Worm (Caenorhabditis elegans): ENCODE measurements around the gene F11D11.4.

F11D11.4 gene

ce11 chrV:18729324-18729924 lies 31.8 kb upstream of the F11D11.4 start, which contains the start of gene asp-19:
Gene asp-19 (minus strand): TSS chrV:18729374.
- TF ChIP-seq fkh-6 (tag; optimal IDR thresholded peaks at IDR 0.05) (no peak), madf-2 (tag; optimal IDR thresholded peaks at IDR 0.05) (no peak), syd-9 (tag; optimal IDR thresholded peaks at IDR 0.05) (no peak), unc-3 (GFP tag; conservative IDR thresholded peaks at IDR 0.05) (no peak), unc-3 (tag; optimal IDR thresholded peaks at IDR 0.05) (no peak), pag-3 (tag; optimal IDR thresholded peaks at IDR 0.05; ENCODE audit: borderline replicate concordance) (no peak), ceh-48 (tag; optimal IDR thresholded peaks at IDR 0.05) (no peak), sox-2 (GFP tag; IDR thresholded peaks at IDR 0.05) (no peak), elt-2 (tag; optimal IDR thresholded peaks at IDR 0.05) (no peak), pha-4 (tag; optimal IDR thresholded peaks at IDR 0.05) (no peak), Y22D7AL.16 (tag; optimal IDR thresholded peaks at IDR 0.05) (no peak), pqm-1 (tag; optimal IDR thresholded peaks at IDR 0.05) (no peak), hlh-30 (tag; optimal IDR thresholded peaks at IDR 0.05; ENCODE audit: insufficient read depth) (no peak), mec-3 (tag; optimal IDR thresholded peaks at IDR 0.05; ENCODE audit: borderline replicate concordance) (no peak), ceh-6 (GFP tag; optimal IDR thresholded peaks at IDR 0.05) (no peak), ceh-14 (tag; optimal IDR thresholded peaks at IDR 0.05) (no peak), fax-1 (tag; optimal IDR thresholded peaks at IDR 0.05) (no peak)

- TF ChIP-seq ttx-3 (tag; optimal IDR thresholded peaks at IDR 0.05) = no peak
- no peak for TF ChIP-seq dmd-4 (tag; optimal IDR thresholded peaks at IDR 0.05; ENCODE audit: borderline replicate concordance)
- TF ChIP-seq pha-2 (tag; optimal IDR thresholded peaks at IDR 0.05) = no peak
- TF ChIP-seq lim-6 (tag; optimal IDR thresholded peaks at IDR 0.05) = no peak
These were observed 29.6 kb upstream of the F11D11.4 start, which contains the start of the genes asp-18 and scl-19 for ce11 chrV:18731579-18732041. Gene asp-18 (minus strand): TSS chrV:18731679. Gene scl-19 (plus strand): TSS chrV:18731991.

ce11 chrV:18733942-18734341 lies 27.2 kb upstream of the F11D11.4 start:
- TF ChIP-seq mec-3 (tag; optimal IDR thresholded peaks at IDR 0.05; ENCODE audit: borderline replicate concordance) (peak; percentile 20), pag-3 (tag; optimal IDR thresholded peaks at IDR 0.05; ENCODE audit: borderline replicate concordance) (peak; percentile 12), fax-1 (tag; optimal IDR thresholded peaks at IDR 0.05) (no peak), dve-1 (tag; optimal IDR thresholded peaks at IDR 0.05) (peak; percentile 95)

ce11 chrV:18734381-18734780 lies 26.8 kb upstream of the F11D11.4 start, which contains the start of gene scl-20:
Gene scl-20 (minus strand): TSS chrV:18734481.
- TF ChIP-seq syd-9 (tag; optimal IDR thresholded peaks at IDR 0.05) (no peak), rnt-1 (tag; optimal IDR thresholded peaks at IDR 0.05) (no peak), elt-2 (tag; optimal IDR thresholded peaks at IDR 0.05) (peak; percentile 80), pat-9 (tag; optimal IDR thresholded peaks at IDR 0.05) (no peak), ceh-48 (tag; optimal IDR thresholded peaks at IDR 0.05) (no peak)

- TF ChIP-seq F13H6.1 (tag; optimal IDR thresholded peaks at IDR 0.05) (no peak), ceh-19 (GFP tag; optimal IDR thresholded peaks at IDR 0.05) (no peak), ceh-48 (tag; optimal IDR thresholded peaks at IDR 0.05) (no peak), tbx-2 (tag; optimal IDR thresholded peaks at IDR 0.05) (no peak), ceh-30 (tag; optimal IDR thresholded peaks at IDR 0.05) (no peak), fax-1 (tag; optimal IDR thresholded peaks at IDR 0.05) (no peak), npax-4 (tag; optimal IDR thresholded peaks at IDR 0.05) (no peak), eyg-1 (tag; optimal IDR thresholded peaks at IDR 0.05) (no peak)
These were observed 23.5 kb upstream of the F11D11.4 start for ce11 chrV:18737646-18738045.

- TF ChIP-seq ceh-22 (tag; optimal IDR thresholded peaks at IDR 0.05) (no peak), ceh-45 (GFP tag; IDR thresholded peaks at IDR 0.05) (no peak), npax-4 (tag; optimal IDR thresholded peaks at IDR 0.05) (no peak), K02D7.2 (tag; optimal IDR thresholded peaks at IDR 0.05) (no peak), C38D4.7 (GFP tag; optimal IDR thresholded peaks at IDR 0.05) (no peak), ahr-1 (tag; optimal IDR thresholded peaks at IDR 0.05) (no peak), ceh-14 (tag; optimal IDR thresholded peaks at IDR 0.05) (no peak)
These were observed 19.1 kb upstream of the F11D11.4 start, which contains the start of gene clec-250 for ce11 chrV:18742108-18742507. Gene clec-250 (minus strand): TSS chrV:18742208.
